Worm (Caenorhabditis elegans): Measurements from ENCODE around the gene C25A8.2.
A peak's percentile ranks its signal among the peaks of the same experiment; 100 is the strongest.

The C25A8.2 gene

DNA sequence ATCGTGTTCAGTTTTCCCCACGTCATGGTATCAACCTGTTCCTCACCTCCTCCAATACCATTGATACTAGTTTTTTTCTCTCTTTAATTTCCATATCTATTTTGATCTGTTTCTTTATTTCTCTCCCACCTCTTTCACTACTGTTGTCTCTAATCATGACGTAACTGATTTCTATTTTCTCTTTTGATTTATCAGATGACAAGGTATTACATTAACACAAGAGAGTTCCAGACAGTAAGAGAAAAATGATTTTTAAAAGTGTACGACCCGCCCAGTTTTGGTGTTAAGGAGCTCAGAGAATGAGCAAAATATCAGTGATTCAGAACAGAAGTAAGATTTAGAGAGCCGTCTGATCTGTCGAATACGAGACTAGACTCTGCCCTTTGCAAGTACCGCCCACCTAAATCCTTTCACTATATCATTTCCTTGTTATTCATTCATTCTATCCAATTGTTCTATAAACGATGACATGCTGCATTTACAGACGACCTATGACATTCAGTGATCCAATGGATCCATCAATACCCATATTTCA lies 40.1 kb downstream of the C25A8.2 start, which contains the start of gene nhr-105 (continued):
- TF ChIP-seq swsn-7 (tag; optimal IDR thresholded peaks at IDR 0.05) = peak; percentile 42
- peak; percentile 79 for TF ChIP-seq snu-23 (GFP tag; optimal IDR thresholded peaks at IDR 0.05)
- no peak for TF ChIP-seq C16A3.4 (tag; optimal IDR thresholded peaks at IDR 0.05)
- no peak for TF ChIP-seq aha-1 (tag; optimal IDR thresholded peaks at IDR 0.05)
- TF ChIP-seq zag-1 (tag; optimal IDR thresholded peaks at IDR 0.05) = no peak
- no peak for TF ChIP-seq nhr-11 (tag; optimal IDR thresholded peaks at IDR 0.05)
- TF ChIP-seq nhr-12 (tag; optimal IDR thresholded peaks at IDR 0.05) = no peak
- peak; percentile 74 for TF ChIP-seq pax-3 (tag; optimal IDR thresholded peaks at IDR 0.05)
- no peak for TF ChIP-seq aly-2 (tag; optimal IDR thresholded peaks at IDR 0.05)
- TF ChIP-seq ama-1 (optimal IDR thresholded peaks at IDR 0.05) = no peak
- TF ChIP-seq rnt-1 (tag; optimal IDR thresholded peaks at IDR 0.05) = no peak
- peak in 4 of 6 experiments; percentile 23 to 71 (median 65) for TF ChIP-seq elt-3 (tag; optimal IDR thresholded peaks at IDR 0.05)
- TF ChIP-seq lin-15B (tag; optimal IDR thresholded peaks at IDR 0.05) = no peak
- TF ChIP-seq ceh-88 (GFP tag; IDR thresholded peaks at IDR 0.05) = no peak
- TF ChIP-seq efl-3 (GFP tag; optimal IDR thresholded peaks at IDR 0.05) = no peak
- no peak for TF ChIP-seq alr-1 (tag; optimal IDR thresholded peaks at IDR 0.05; ENCODE audit: borderline replicate concordance)
- peak; percentile 39 for TF ChIP-seq lin-13 (GFP tag; optimal IDR thresholded peaks at IDR 0.05)
- TF ChIP-seq tbx-2 (tag; optimal IDR thresholded peaks at IDR 0.05) = peak; percentile 62
- peak in 1 of 2 experiments; percentile 76 for TF ChIP-seq lin-35 (GFP tag; optimal IDR thresholded peaks at IDR 0.05)
- no peak for TF ChIP-seq sptf-1 (tag; optimal IDR thresholded peaks at IDR 0.05)
- TF ChIP-seq nhr-20 (tag; optimal IDR thresholded peaks at IDR 0.05) = peak; percentile 88
- peak; percentile 38 to 61 for TF ChIP-seq lsy-2 (tag; optimal IDR thresholded peaks at IDR 0.05)
- peak; percentile 82 for TF ChIP-seq dsc-1 (tag; optimal IDR thresholded peaks at IDR 0.05)
- peak; percentile 86 for TF ChIP-seq nhr-19 (GFP tag; conservative IDR thresholded peaks at IDR 0.05)
- TF ChIP-seq pag-3 (tag; optimal IDR thresholded peaks at IDR 0.05; ENCODE audit: borderline replicate concordance, insufficient read depth) = no peak
- TF ChIP-seq sup-37 (GFP tag; optimal IDR thresholded peaks at IDR 0.05) = peak; percentile 36
- no peak for TF ChIP-seq ceh-8 (GFP tag; optimal IDR thresholded peaks at IDR 0.05)
- TF ChIP-seq mab-9 (GFP tag; IDR thresholded peaks at IDR 0.05) = no peak
- TF ChIP-seq nhr-90 (tag; optimal IDR thresholded peaks at IDR 0.05; ENCODE audit: poor library complexity) = peak; percentile 71
- TF ChIP-seq ztf-11 (tag; optimal IDR thresholded peaks at IDR 0.05) = no peak
- no peak for TF ChIP-seq hlh-4 (tag; optimal IDR thresholded peaks at IDR 0.05)
- no peak for TF ChIP-seq unc-98 (GFP tag; IDR thresholded peaks at IDR 0.05)
- peak; percentile 8 to 41 for TF ChIP-seq efl-1 (optimal IDR thresholded peaks at IDR 0.05)
- no peak for TF ChIP-seq efl-1 (GFP tag; optimal IDR thresholded peaks at IDR 0.05 in 1 of 2)
- TF ChIP-seq nhr-76 (tag; optimal IDR thresholded peaks at IDR 0.05) = no peak
- peak; percentile 22 for TF ChIP-seq hpl-2 (GFP tag; optimal IDR thresholded peaks at IDR 0.05)
- TF ChIP-seq hlh-17 (GFP tag; optimal IDR thresholded peaks at IDR 0.05; ENCODE audit: borderline replicate concordance) = no peak
- no peak for TF ChIP-seq tlp-1 (tag; optimal IDR thresholded peaks at IDR 0.05)
- TF ChIP-seq nhr-71 (tag; optimal IDR thresholded peaks at IDR 0.05) = peak; percentile 88
- no peak for TF ChIP-seq unc-86 (tag; optimal IDR thresholded peaks at IDR 0.05)
- no peak for TF ChIP-seq sox-4 (tag; optimal IDR thresholded peaks at IDR 0.05)
- TF ChIP-seq nhr-237 (tag; optimal IDR thresholded peaks at IDR 0.05) = peak; percentile 26
- TF ChIP-seq lin-39 (tag; optimal IDR thresholded peaks at IDR 0.05) = no peak
- peak; percentile 73 for TF ChIP-seq nhr-47 (tag; optimal IDR thresholded peaks at IDR 0.05)
- TF ChIP-seq nhr-77 (tag; optimal IDR thresholded peaks at IDR 0.05) = no peak
- peak; percentile 96 for TF ChIP-seq nhr-85 (tag)
- no peak for TF ChIP-seq pqm-1 (tag; optimal IDR thresholded peaks at IDR 0.05)
- no peak for TF ChIP-seq C34B4.2 (tag; optimal IDR thresholded peaks at IDR 0.05)
- no peak for TF ChIP-seq isw-1 (GFP tag; IDR thresholded peaks at IDR 0.05)
- peak in 2 of 3 experiments; percentile 18 to 21 for TF ChIP-seq dpl-1 (GFP tag; optimal IDR thresholded peaks at IDR 0.05)
- TF ChIP-seq ceh-82 (tag; optimal IDR thresholded peaks at IDR 0.05) = peak in 1 of 3 experiments; percentile 11
- TF ChIP-seq lir-3 (tag; optimal IDR thresholded peaks at IDR 0.05; ENCODE audit: poor library complexity) = peak; percentile 34
- TF ChIP-seq unc-30 (tag; optimal IDR thresholded peaks at IDR 0.05) = no peak
